Fruit fly (Drosophila melanogaster) whole organism, pupa: ENCODE measurements around the gene Fer1.

Experiments used
- CG13204 ChIP-seq: fragments of 200-800 bp; sonication (Bioruptor generic); optimal IDR thresholded peaks from 2 replicates; lab custom pipeline; 2018; ENCODE audit warnings: missing biosample characterization, mild to moderate bottlenecking, missing genetic modification characterization, moderate library complexity
- CG14655 ChIP-seq: fragments of 200-800 bp; sonication (Bioruptor generic); optimal IDR thresholded peaks from 3 replicates; lab custom pipeline; 2017; ENCODE audit warnings: mild to moderate bottlenecking, missing biosample characterization, missing genetic modification reagents, missing genetic modification characterization
- CG32121 ChIP-seq: fragments of 200-800 bp; sonication (Bioruptor generic); IDR thresholded peaks from 2 replicates; pipeline ENCODE4 v1.3.6; 2022; ENCODE audit warnings: missing biosample characterization, missing genetic modification characterization
- CG34367 ChIP-seq: fragments of 200-800 bp; sonication (Bioruptor generic); optimal IDR thresholded peaks from 2 replicates; lab custom pipeline; 2018; ENCODE audit warnings: missing biosample characterization, mild to moderate bottlenecking, missing genetic modification characterization
- CG4496 ChIP-seq: fragments of 200-800 bp; sonication (Bioruptor generic); IDR thresholded peaks from 3 replicates; pipeline ENCODE4 v1.3.6; 2022; ENCODE audit warnings: missing biosample characterization, missing genetic modification characterization
- CG8159 ChIP-seq: fragments of 200-800 bp; sonication (Bioruptor generic); optimal IDR thresholded peaks from 3 replicates; lab custom pipeline; 2018; ENCODE audit warnings: missing biosample characterization, mild to moderate bottlenecking, missing genetic modification characterization, moderate library complexity
- CG8301 ChIP-seq: fragments of 200-800 bp; sonication (Bioruptor generic); optimal IDR thresholded peaks from 2 replicates; lab custom pipeline; 2018; ENCODE audit warnings: missing biosample characterization, mild to moderate bottlenecking, missing genetic modification characterization
- CG9948 ChIP-seq: fragments of 200-800 bp; sonication (Bioruptor generic); optimal IDR thresholded peaks from 2 replicates; lab custom pipeline; 2018; ENCODE audit warnings: missing biosample characterization, mild to moderate bottlenecking, missing genetic modification characterization, moderate library complexity
- D1 ChIP-seq: fragments of 200-800 bp; sonication (Bioruptor generic); optimal IDR thresholded peaks from 2 replicates; lab custom pipeline; 2018; ENCODE audit warnings: missing biosample characterization, mild to moderate bottlenecking, missing genetic modification characterization, moderate library complexity
- EcR ChIP-seq: fragments of 200-800 bp; sonication (Bioruptor generic); optimal IDR thresholded peaks from 3 replicates; lab custom pipeline; 2019; ENCODE audit warnings: missing biosample characterization, missing genetic modification characterization, mild to moderate bottlenecking, moderate library complexity, missing genetic modification reagents
- Pif1A ChIP-seq: fragments of 200-800 bp; sonication (Bioruptor generic); optimal IDR thresholded peaks from 3 replicates; lab custom pipeline; 2016; ENCODE audit warnings: missing biosample characterization, missing genetic modification characterization
- Pif1B ChIP-seq: fragments of 200-800 bp; sonication (Bioruptor generic); optimal IDR thresholded peaks from 3 replicates; lab custom pipeline; 2016; ENCODE audit warnings: missing biosample characterization, missing genetic modification characterization
- fd96Ca ChIP-seq: fragments of 200-800 bp; sonication (Bioruptor generic); IDR thresholded peaks from 3 replicates; pipeline ENCODE4 v1.3.6; 2022; ENCODE audit warnings: missing biosample characterization, missing genetic modification characterization

- TF ChIP-seq CG9948 (tag; lab: Kevin White, UChicago), result no peak
- TF ChIP-seq D1 (tag; lab: Kevin White, UChicago), result no peak
- no peak for TF ChIP-seq CG8301 (tag; lab: Kevin White, UChicago)
- no peak for TF ChIP-seq fd96Ca (GFP tag; lab: Robert Waterston, UW)
- TF ChIP-seq CG32121 (GFP tag; lab: Robert Waterston, UW), result no peak
- TF ChIP-seq Pif1A (GFP tag; lab: Kevin White, UChicago), result no peak
- TF ChIP-seq CG8159 (tag; lab: Kevin White, UChicago), result no peak
- TF ChIP-seq CG13204 (GFP tag; lab: Kevin White, UChicago), result no peak
- peak; percentile 75 for TF ChIP-seq EcR (GFP tag; lab: Kevin White, UChicago)
- no peak for TF ChIP-seq CG34367
- TF ChIP-seq CG14655 (GFP tag; lab: Kevin White, UChicago), result no peak
- 0 out of 3 replicates have a peak, but pooled peaks have one; percentile 22 for TF ChIP-seq CG4496 (GFP tag; lab: Robert Waterston, UW)
- no peak for TF ChIP-seq Pif1B (GFP tag; lab: Kevin White, UChicago)
These were observed 37.0 kb downstream of the Fer1 start for dm6 chr3R:7172978-7173377.
